Fruit fly (Drosophila melanogaster) whole organism, adult: ENCODE results near the gene CG13287.

Experiments used
- CG11617 ChIP-seq: fragments of 200-800 bp; sonication (Bioruptor generic); optimal IDR thresholded peaks from 2 replicates; lab custom pipeline; 2017; ENCODE audit warnings: mild to moderate bottlenecking, missing biosample characterization, missing genetic modification reagents, missing genetic modification characterization
- CG5204 ChIP-seq: fragments of 200-800 bp; sonication (Bioruptor generic); optimal IDR thresholded peaks from 2 replicates; lab custom pipeline; 2016; ENCODE audit warnings: missing biosample characterization, missing genetic modification characterization

DNA sequence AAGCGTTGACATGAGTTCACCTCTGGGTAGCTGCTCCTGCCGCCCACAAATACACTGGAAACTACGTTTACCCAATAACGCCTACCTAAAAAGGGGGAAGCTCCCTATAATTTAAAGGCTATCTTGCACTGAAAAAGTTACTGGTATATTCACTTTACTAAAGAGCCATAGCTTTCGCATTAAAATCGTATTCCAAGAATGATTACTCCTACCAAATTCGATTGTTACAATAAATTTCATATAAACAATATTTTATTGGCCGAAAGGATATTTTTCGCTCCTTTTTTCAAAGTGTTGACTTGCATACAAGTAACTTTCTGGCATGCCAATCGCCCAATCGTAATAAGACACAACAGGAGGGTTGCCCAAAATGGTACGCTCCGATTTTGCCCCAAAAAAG is 15.2 kb upstream of the CG13287 start:
- TF ChIP-seq CG11617 (GFP tag; lab: Kevin White, UChicago) = no peak
- TF ChIP-seq CG5204 (GFP tag; lab: Kevin White, UChicago) = no peak
